Fruit fly (Drosophila melanogaster) whole organism, embryonic: Measurements from ENCODE around the gene Dic4.

Source experiments
- Adf1 ChIP-seq: fragments of 200-800 bp; sonication (Bioruptor generic); IDR thresholded peaks from 2 replicates; pipeline ENCODE4 v1.3.6; 2022; ENCODE audit warnings: missing biosample characterization, missing genetic modification characterization
- Aef1 ChIP-seq: fragments of 200-800 bp; sonication (Bioruptor generic); IDR thresholded peaks from 3 replicates; pipeline ENCODE4 v1.3.6; 2022; ENCODE audit warnings: missing biosample characterization, missing genetic modification characterization
- B-H1 ChIP-seq: fragments of 200-800 bp; sonication (Bioruptor generic); IDR thresholded peaks from 3 replicates; pipeline ENCODE4 v1.3.6; 2022; ENCODE audit warnings: missing biosample characterization, missing genetic modification characterization
- CG10274 ChIP-seq: fragments of 200-800 bp; sonication (Bioruptor generic); optimal IDR thresholded peaks from 3 replicates; lab custom pipeline; 2017; ENCODE audit warnings: missing biosample characterization, mild to moderate bottlenecking, missing genetic modification characterization
- CG10321 ChIP-seq: fragments of 200-800 bp; sonication (Bioruptor generic); IDR thresholded peaks from 2 replicates; pipeline ENCODE4 v1.3.6; 2022; ENCODE audit warnings: missing biosample characterization, missing genetic modification characterization
- CG12236 ChIP-seq: fragments of 200-800 bp; sonication (Bioruptor generic); optimal IDR thresholded peaks from 2 replicates; lab custom pipeline; 2016; ENCODE audit warnings: missing biosample characterization, missing genetic modification characterization
- CG12942 ChIP-seq: fragments of 200-800 bp; sonication (Bioruptor generic); optimal IDR thresholded peaks from 3 replicates; lab custom pipeline; 2016; ENCODE audit warnings: missing biosample characterization, missing genetic modification characterization
- CG13424 ChIP-seq: fragments of 200-800 bp; sonication (Bioruptor generic); optimal IDR thresholded peaks from 2 replicates; lab custom pipeline; 2019; ENCODE audit warnings: missing biosample characterization, mild to moderate bottlenecking, missing genetic modification characterization, moderate library complexity
- CG13775 ChIP-seq: fragments of 200-800 bp; sonication (Bioruptor generic); optimal IDR thresholded peaks from 3 replicates; lab custom pipeline; 2017; ENCODE audit warnings: missing biosample characterization, mild to moderate bottlenecking, missing genetic modification characterization
- CG1529 ChIP-seq: fragments of 200-800 bp; sonication (Bioruptor generic); optimal IDR thresholded peaks from 3 replicates; lab custom pipeline; 2018; ENCODE audit warnings: missing biosample characterization, missing genetic modification characterization
- CG15601 ChIP-seq: fragments of 200-800 bp; sonication (Bioruptor generic); optimal IDR thresholded peaks from 3 replicates; lab custom pipeline; 2019; ENCODE audit warnings: missing biosample characterization, mild to moderate bottlenecking, missing genetic modification characterization, moderate library complexity
- CG16813 ChIP-seq: fragments of 200-800 bp; sonication (Bioruptor generic); IDR thresholded peaks from 3 replicates; pipeline ENCODE4 v1.3.6; 2022; ENCODE audit warnings: missing biosample characterization, missing genetic modification characterization; ENCODE audit not compliant: partially characterized antibody
- CG16863 ChIP-seq: fragments of 200-800 bp; sonication (Bioruptor generic); optimal IDR thresholded peaks from 3 replicates; lab custom pipeline; 2016; ENCODE audit warnings: missing biosample characterization, missing genetic modification characterization
- CG18764 ChIP-seq: fragments of 200-800 bp; sonication (Bioruptor generic); optimal IDR thresholded peaks from 3 replicates; lab custom pipeline; 2016; ENCODE audit warnings: missing biosample characterization, missing genetic modification characterization
- CG2129 ChIP-seq: fragments of 200-800 bp; sonication (Bioruptor generic); IDR thresholded peaks from 2 replicates; pipeline ENCODE4 v1.3.6; 2022; ENCODE audit warnings: missing biosample characterization, missing genetic modification characterization; ENCODE audit not compliant: partially characterized antibody
- CG2199 ChIP-seq: fragments of 200-800 bp; sonication (Bioruptor generic); IDR thresholded peaks from 3 replicates; pipeline ENCODE4 v1.3.6; 2022; ENCODE audit warnings: missing biosample characterization, missing genetic modification characterization
- CG30431 ChIP-seq: fragments of 200-800 bp; sonication (Bioruptor generic); optimal IDR thresholded peaks from 2 replicates; lab custom pipeline; 2017; ENCODE audit warnings: missing biosample characterization, missing genetic modification characterization
- CG31224 ChIP-seq: fragments of 200-800 bp; sonication (Bioruptor generic); IDR thresholded peaks from 2 replicates; pipeline ENCODE4 v1.3.6; 2022; ENCODE audit warnings: missing biosample characterization, missing genetic modification characterization
- CG31388 ChIP-seq: fragments of 200-800 bp; sonication (Bioruptor generic); optimal IDR thresholded peaks from 2 replicates; lab custom pipeline; 2016; ENCODE audit warnings: missing biosample characterization, missing genetic modification characterization
- CG3281 ChIP-seq: fragments of 200-800 bp; sonication (Bioruptor generic); optimal IDR thresholded peaks from 3 replicates; lab custom pipeline; 2017; ENCODE audit warnings: missing biosample characterization, mild to moderate bottlenecking, missing genetic modification characterization
- CG33213 ChIP-seq: fragments of 200-800 bp; sonication (Bioruptor generic); optimal IDR thresholded peaks from 3 replicates; lab custom pipeline; 2016; ENCODE audit warnings: missing biosample characterization, missing genetic modification characterization
- CG4424 ChIP-seq: fragments of 200-800 bp; sonication (Bioruptor generic); optimal IDR thresholded peaks from 3 replicates; lab custom pipeline; 2016; ENCODE audit warnings: missing biosample characterization, missing genetic modification characterization
- CHES-1-like ChIP-seq: fragments of 200-800 bp; sonication (Bioruptor generic); optimal IDR thresholded peaks from 2 replicates; lab custom pipeline; 2016; ENCODE audit warnings: missing biosample characterization, missing genetic modification characterization
- D ChIP-seq, 2 experiments: fragments of 200-800 bp in 1 of 2; fragments of >200 bp in 1 of 2; sonication (Bioruptor generic) in 1 of 2; optimal IDR thresholded peaks; 2 replicates in 1 of 2; 3 replicates in 1 of 2; lab custom pipeline; 2017; ENCODE audit warnings: mild to moderate bottlenecking in 1 of 2, missing biosample characterization in 1 of 2, missing genetic modification characterization in 1 of 2, missing genetic modification reagents in 1 of 2
- Dbx ChIP-seq: fragments of 200-800 bp; sonication (Bioruptor generic); IDR thresholded peaks from 3 replicates; pipeline ENCODE4 v1.3.6; 2022; ENCODE audit warnings: missing biosample characterization, missing genetic modification characterization
- Deaf1 ChIP-seq: fragments of 200-800 bp; optimal IDR thresholded peaks from 3 replicates; lab custom pipeline; 2019; ENCODE audit warnings: missing biosample characterization, mild to moderate bottlenecking, missing genetic modification characterization, moderate library complexity
- Dip2 ChIP-seq: fragments of 200-800 bp; sonication (Bioruptor generic); IDR thresholded peaks from 2 replicates; pipeline ENCODE4 v1.3.6; 2022; ENCODE audit warnings: missing biosample characterization, missing genetic modification characterization
- E2f1 ChIP-seq: fragments of 200-800 bp; sonication (Bioruptor generic); IDR thresholded peaks from 2 replicates; pipeline ENCODE4 v1.3.6; 2022; ENCODE audit warnings: missing biosample characterization, missing genetic modification characterization
- Fer1 ChIP-seq: fragments of 200-800 bp; sonication (Bioruptor generic); optimal IDR thresholded peaks from 2 replicates; lab custom pipeline; 2017; ENCODE audit warnings: missing biosample characterization, mild to moderate bottlenecking, missing genetic modification characterization
- GATAe ChIP-seq: fragments of 200-800 bp; sonication (Bioruptor generic); conservative IDR thresholded peaks from 2 replicates; pipeline ENCODE4 v1.3.6; 2022; ENCODE audit warnings: missing biosample characterization, missing genetic modification characterization
- HLH3B ChIP-seq: fragments of 200-800 bp; sonication (Bioruptor generic); IDR thresholded peaks from 2 replicates; pipeline ENCODE4 v1.3.6; 2022; ENCODE audit warnings: missing biosample characterization, missing genetic modification characterization
- Hmr ChIP-seq: fragments of 200-800 bp; sonication (Bioruptor generic); optimal IDR thresholded peaks from 3 replicates; lab custom pipeline; 2017; ENCODE audit warnings: mild to moderate bottlenecking, missing biosample characterization, missing genetic modification reagents, missing genetic modification characterization
- Lhr ChIP-seq: fragments of 200-800 bp; sonication (Bioruptor generic); optimal IDR thresholded peaks from 3 replicates; lab custom pipeline; 2017; ENCODE audit warnings: mild to moderate bottlenecking, missing biosample characterization, missing genetic modification reagents, missing genetic modification characterization
- NFAT ChIP-seq: fragments of 200-800 bp; sonication (Bioruptor generic); IDR thresholded peaks from 2 replicates; pipeline ENCODE4 v1.3.6; 2022; ENCODE audit warnings: missing biosample characterization, missing genetic modification characterization
- Oli ChIP-seq: fragments of 200-800 bp; sonication (Bioruptor generic); optimal IDR thresholded peaks from 2 replicates; lab custom pipeline; 2018; ENCODE audit warnings: missing biosample characterization, mild to moderate bottlenecking, missing genetic modification characterization, moderate library complexity
- Sox102F ChIP-seq: fragments of 200-800 bp; sonication (Bioruptor generic); optimal IDR thresholded peaks from 2 replicates; lab custom pipeline; 2018; ENCODE audit warnings: missing biosample characterization, mild to moderate bottlenecking, missing genetic modification characterization, moderate library complexity
- al ChIP-seq: fragments of 200-800 bp; sonication (Bioruptor generic); IDR thresholded peaks from 2 replicates; pipeline ENCODE4 v1.3.6; 2022; ENCODE audit warnings: missing biosample characterization, missing genetic modification characterization
- ap ChIP-seq: fragments of 200-800 bp; sonication (Bioruptor generic); IDR thresholded peaks from 2 replicates; pipeline ENCODE4 v1.3.6; 2022; ENCODE audit warnings: missing biosample characterization, missing genetic modification characterization
- ato ChIP-seq: fragments of 200-800 bp; sonication (Bioruptor generic); IDR thresholded peaks from 2 replicates; pipeline ENCODE4 v1.3.6; 2022; ENCODE audit warnings: missing biosample characterization, missing genetic modification characterization; ENCODE audit not compliant: partially characterized antibody
- az2 ChIP-seq: fragments of 200-800 bp; sonication (Bioruptor generic); optimal IDR thresholded peaks from 3 replicates; lab custom pipeline; 2016; ENCODE audit warnings: missing biosample characterization, missing genetic modification characterization
- exex ChIP-seq: fragments of 200-800 bp; sonication (Bioruptor generic); optimal IDR thresholded peaks from 4 replicates; lab custom pipeline; 2018; ENCODE audit warnings: missing biosample characterization, mild to moderate bottlenecking, missing genetic modification characterization, moderate library complexity
- fd64A ChIP-seq: fragments of 200-800 bp; sonication (Bioruptor generic); optimal IDR thresholded peaks from 3 replicates; lab custom pipeline; 2018; ENCODE audit warnings: missing biosample characterization, mild to moderate bottlenecking, missing genetic modification characterization
- fru ChIP-seq: fragments of >200 bp; optimal IDR thresholded peaks from 2 replicates; lab custom pipeline; 2017
- gem ChIP-seq: fragments of 200-800 bp; sonication (Bioruptor generic); optimal IDR thresholded peaks from 2 replicates; lab custom pipeline; 2019; ENCODE audit warnings: missing biosample characterization, mild to moderate bottlenecking, missing genetic modification characterization, moderate library complexity
- klu ChIP-seq: fragments of 200-800 bp; sonication (Bioruptor generic); IDR thresholded peaks from 2 replicates; pipeline ENCODE4 v1.3.6; 2022; ENCODE audit warnings: missing biosample characterization, missing genetic modification characterization
- luna ChIP-seq: fragments of 200-800 bp; sonication (Bioruptor generic); optimal IDR thresholded peaks from 2 replicates; lab custom pipeline; 2016; ENCODE audit warnings: missing biosample characterization, missing genetic modification characterization
- nerfin-2 ChIP-seq: fragments of 200-800 bp; sonication (Bioruptor generic); IDR thresholded peaks from 2 replicates; pipeline ENCODE4 v1.3.6; 2022; ENCODE audit warnings: missing biosample characterization, missing genetic modification characterization; ENCODE audit not compliant: partially characterized antibody
- nmo ChIP-seq: fragments of 200-800 bp; sonication (Bioruptor generic); optimal IDR thresholded peaks from 2 replicates; lab custom pipeline; 2018; ENCODE audit warnings: missing biosample characterization, mild to moderate bottlenecking, missing genetic modification characterization, moderate library complexity
- repo ChIP-seq: fragments of 200-800 bp; sonication (Bioruptor generic); optimal IDR thresholded peaks from 2 replicates; lab custom pipeline; 2016; ENCODE audit warnings: missing biosample characterization, missing genetic modification characterization
- sna ChIP-seq: fragments of 200-800 bp; sonication (Bioruptor generic); IDR thresholded peaks from 2 replicates; pipeline ENCODE4 v1.3.6; 2022; ENCODE audit warnings: missing biosample characterization, missing genetic modification characterization; ENCODE audit not compliant: partially characterized antibody
- ssp ChIP-seq: fragments of 200-800 bp; sonication (Bioruptor generic); IDR thresholded peaks from 2 replicates; pipeline ENCODE4 v1.3.6; 2022; ENCODE audit warnings: missing biosample characterization, missing genetic modification characterization
- zfh2 ChIP-seq: fragments of 200-800 bp; sonication (Bioruptor generic); optimal IDR thresholded peaks from 2 replicates; lab custom pipeline; 2016; ENCODE audit warnings: missing biosample characterization, missing genetic modification characterization

Dic4 gene

dm6 chr3L:18672203-18672602 lies 26.0 kb downstream of the Dic4 start (continued):
- TF ChIP-seq CG4424 (peak; percentile 7), NFAT (GFP tag; lab: Robert Waterston, UW) (no peak), E2f1 (no peak), CG12236 (GFP tag; lab: Kevin White, UChicago) (no peak), exex (peak; percentile 8), CG15601 (tag; lab: Kevin White, UChicago) (no peak), B-H1 (GFP tag; lab: Robert Waterston, UW) (no peak), Sox102F (no peak), luna (GFP tag; lab: Kevin White, UChicago) (no peak), CG16813 (GFP tag; lab: Robert Waterston, UW) (peak; percentile 19; the same call in 1 of the 3 replicates), Hmr (GFP tag; lab: Kevin White, UChicago) (no peak), CG1529 (GFP tag; lab: Kevin White, UChicago) (no peak), gem (tag; lab: Kevin White, UChicago) (no peak), CG2129 (GFP tag; lab: Robert Waterston, UW) (no peak), CHES-1-like (peak; percentile 28), HLH3B (GFP tag; lab: Robert Waterston, UW) (no peak), CG33213 (GFP tag; lab: Kevin White, UChicago) (peak; percentile 14), Dip2 (GFP tag; lab: Robert Waterston, UW) (no peak), CG18764 (GFP tag; lab: Kevin White, UChicago) (no peak), Adf1 (peak; percentile 56), CG31224 (GFP tag; lab: Robert Waterston, UW) (no peak), ap (GFP tag; lab: Robert Waterston, UW) (no peak), CG3281 (peak; percentile 47), al (GFP tag; lab: Robert Waterston, UW) (0 out of 2 replicates have a peak, but pooled peaks have one; percentile 19), Dbx (GFP tag; lab: Robert Waterston, UW) (no peak), fru (lab: Kevin White, UChicago) (no peak), CG13424 (tag; lab: Kevin White, UChicago) (no peak), CG30431 (no peak), nerfin-2 (GFP tag; lab: Robert Waterston, UW) (no peak), repo (no peak), CG10274 (GFP tag; lab: Kevin White, UChicago) (no peak), Deaf1 (tag; lab: Kevin White, UChicago) (no peak), CG13775 (GFP tag; lab: Kevin White, UChicago) (peak; percentile 18), klu (GFP tag; lab: Robert Waterston, UW) (no peak), CG16863 (peak; percentile 15), sna (GFP tag; lab: Robert Waterston, UW) (no peak), Aef1 (GFP tag; lab: Robert Waterston, UW) (no peak), CG10321 (GFP tag; lab: Robert Waterston, UW) (no peak), D (optimal IDR thresholded peaks at IDR 0.05; lab: Kevin White, UChicago) (no peak), D (GFP tag; optimal IDR thresholded peaks at IDR 0.05; lab: Kevin White, UChicago) (no peak), Fer1 (GFP tag; lab: Kevin White, UChicago) (peak; percentile 19), CG2199 (GFP tag; lab: Robert Waterston, UW) (no peak), CG31388 (GFP tag; lab: Kevin White, UChicago) (no peak), fd64A (GFP tag; lab: Kevin White, UChicago) (no peak), CG12942 (GFP tag; lab: Kevin White, UChicago) (no peak), Lhr (GFP tag; lab: Kevin White, UChicago) (no peak), zfh2 (peak; percentile 49), GATAe (GFP tag; lab: Robert Waterston, UW) (no peak), az2 (GFP tag; lab: Kevin White, UChicago) (no peak), Oli (tag; lab: Kevin White, UChicago) (no peak), ssp (GFP tag; lab: Robert Waterston, UW) (no peak), nmo (GFP tag; lab: Kevin White, UChicago) (peak; percentile 9), ato (GFP tag; lab: Robert Waterston, UW) (no peak)
